Fruit fly (Drosophila melanogaster) whole organism, pupa: Measurements from ENCODE around the gene CG5181.

Source experiments
- CG10348 ChIP-seq: fragments of 200-800 bp; sonication (Bioruptor generic); IDR thresholded peaks from 2 replicates; pipeline ENCODE4 v1.3.6; 2022; ENCODE audit warnings: missing biosample characterization, missing genetic modification characterization
- CG12605 ChIP-seq: fragments of 200-800 bp; sonication (Bioruptor generic); IDR thresholded peaks from 2 replicates; pipeline ENCODE4 v1.3.6; 2022; ENCODE audit warnings: missing biosample characterization, missing genetic modification characterization
- CG13204 ChIP-seq: fragments of 200-800 bp; sonication (Bioruptor generic); optimal IDR thresholded peaks from 2 replicates; lab custom pipeline; 2018; ENCODE audit warnings: missing biosample characterization, mild to moderate bottlenecking, missing genetic modification characterization, moderate library complexity
- CG14655 ChIP-seq: fragments of 200-800 bp; sonication (Bioruptor generic); optimal IDR thresholded peaks from 3 replicates; lab custom pipeline; 2017; ENCODE audit warnings: mild to moderate bottlenecking, missing biosample characterization, missing genetic modification reagents, missing genetic modification characterization
- CG15710 ChIP-seq: fragments of 200-800 bp; sonication (Bioruptor generic); optimal IDR thresholded peaks from 2 replicates; lab custom pipeline; 2018; ENCODE audit warnings: missing biosample characterization, mild to moderate bottlenecking, missing genetic modification characterization, moderate library complexity
- CG17806 ChIP-seq: fragments of 200-800 bp; sonication (Bioruptor generic); optimal IDR thresholded peaks from 2 replicates; lab custom pipeline; 2018; ENCODE audit warnings: missing biosample characterization, mild to moderate bottlenecking, missing genetic modification characterization, moderate library complexity
- CG32121 ChIP-seq: fragments of 200-800 bp; sonication (Bioruptor generic); IDR thresholded peaks from 2 replicates; pipeline ENCODE4 v1.3.6; 2022; ENCODE audit warnings: missing biosample characterization, missing genetic modification characterization
- CG34367 ChIP-seq: fragments of 200-800 bp; sonication (Bioruptor generic); optimal IDR thresholded peaks from 2 replicates; lab custom pipeline; 2018; ENCODE audit warnings: missing biosample characterization, mild to moderate bottlenecking, missing genetic modification characterization
- CG4496 ChIP-seq: fragments of 200-800 bp; sonication (Bioruptor generic); IDR thresholded peaks from 3 replicates; pipeline ENCODE4 v1.3.6; 2022; ENCODE audit warnings: missing biosample characterization, missing genetic modification characterization
- CG8159 ChIP-seq: fragments of 200-800 bp; sonication (Bioruptor generic); optimal IDR thresholded peaks from 3 replicates; lab custom pipeline; 2018; ENCODE audit warnings: missing biosample characterization, mild to moderate bottlenecking, missing genetic modification characterization, moderate library complexity
- CG8301 ChIP-seq: fragments of 200-800 bp; sonication (Bioruptor generic); optimal IDR thresholded peaks from 2 replicates; lab custom pipeline; 2018; ENCODE audit warnings: missing biosample characterization, mild to moderate bottlenecking, missing genetic modification characterization
- CG9948 ChIP-seq: fragments of 200-800 bp; sonication (Bioruptor generic); optimal IDR thresholded peaks from 2 replicates; lab custom pipeline; 2018; ENCODE audit warnings: missing biosample characterization, mild to moderate bottlenecking, missing genetic modification characterization, moderate library complexity
- D1 ChIP-seq: fragments of 200-800 bp; sonication (Bioruptor generic); optimal IDR thresholded peaks from 2 replicates; lab custom pipeline; 2018; ENCODE audit warnings: missing biosample characterization, mild to moderate bottlenecking, missing genetic modification characterization, moderate library complexity
- EcR ChIP-seq: fragments of 200-800 bp; sonication (Bioruptor generic); optimal IDR thresholded peaks from 3 replicates; lab custom pipeline; 2019; ENCODE audit warnings: missing biosample characterization, missing genetic modification characterization, mild to moderate bottlenecking, moderate library complexity, missing genetic modification reagents
- Ets98B ChIP-seq: fragments of 200-800 bp; sonication (Bioruptor generic); IDR thresholded peaks from 2 replicates; pipeline ENCODE4 v1.3.6; 2022; ENCODE audit warnings: missing biosample characterization, missing genetic modification characterization
- Pif1A ChIP-seq: fragments of 200-800 bp; sonication (Bioruptor generic); optimal IDR thresholded peaks from 3 replicates; lab custom pipeline; 2016; ENCODE audit warnings: missing biosample characterization, missing genetic modification characterization
- Pif1B ChIP-seq: fragments of 200-800 bp; sonication (Bioruptor generic); optimal IDR thresholded peaks from 3 replicates; lab custom pipeline; 2016; ENCODE audit warnings: missing biosample characterization, missing genetic modification characterization
- Snoo ChIP-seq: fragments of 200-800 bp; sonication (Bioruptor generic); optimal IDR thresholded peaks from 3 replicates; lab custom pipeline; 2017; ENCODE audit warnings: missing biosample characterization, mild to moderate bottlenecking, missing genetic modification characterization, inconsistent platforms
- fd96Ca ChIP-seq: fragments of 200-800 bp; sonication (Bioruptor generic); IDR thresholded peaks from 3 replicates; pipeline ENCODE4 v1.3.6; 2022; ENCODE audit warnings: missing biosample characterization, missing genetic modification characterization
- gl ChIP-seq: fragments of 200-800 bp; sonication (Bioruptor generic); optimal IDR thresholded peaks from 2 replicates; lab custom pipeline; 2018; ENCODE audit warnings: missing biosample characterization, mild to moderate bottlenecking, missing genetic modification characterization
- rn ChIP-seq: fragments of 200-800 bp; sonication (Bioruptor generic); IDR thresholded peaks from 2 replicates; pipeline ENCODE4 v1.3.6; 2022; ENCODE audit warnings: missing biosample characterization, missing genetic modification characterization

The CG5181 gene

DNA sequence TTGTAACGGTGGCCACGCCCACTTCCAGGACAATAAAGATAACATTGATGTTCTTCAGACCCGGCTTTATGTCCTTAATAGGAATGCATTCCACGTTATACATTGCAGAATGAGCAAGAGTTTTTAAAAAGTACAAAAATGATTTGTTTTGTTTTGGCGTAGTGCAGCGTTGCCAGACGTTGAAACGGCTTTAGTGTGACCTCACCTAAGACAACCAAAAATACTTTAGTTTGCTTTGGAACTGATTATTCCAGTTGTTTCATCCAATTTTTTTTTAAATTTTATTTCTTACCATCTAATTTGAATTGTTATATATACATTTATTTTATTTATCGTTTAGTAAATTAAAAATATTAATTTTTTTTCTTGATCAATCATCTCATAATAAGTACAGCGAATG, at the start of gene CG5181:
Gene CG5181 (minus strand): TSS at position 208 of the 400 bp plus-strand sequence.
- no peak for TF ChIP-seq fd96Ca (GFP tag; lab: Robert Waterston, UW)
- no peak for TF ChIP-seq Snoo
- no peak for TF ChIP-seq CG4496 (GFP tag; lab: Robert Waterston, UW)
- TF ChIP-seq CG32121 (GFP tag; lab: Robert Waterston, UW), result no peak
- TF ChIP-seq CG8301 (tag; lab: Kevin White, UChicago), result no peak
- TF ChIP-seq CG8159 (tag; lab: Kevin White, UChicago), result no peak
- no peak for TF ChIP-seq CG13204 (GFP tag; lab: Kevin White, UChicago)
- no peak for TF ChIP-seq EcR (GFP tag; lab: Kevin White, UChicago)
- no peak for TF ChIP-seq CG17806 (tag; lab: Kevin White, UChicago)
- no peak for TF ChIP-seq rn (GFP tag; lab: Robert Waterston, UW)
- TF ChIP-seq Pif1B (GFP tag; lab: Kevin White, UChicago), result no peak
- no peak for TF ChIP-seq Pif1A (GFP tag; lab: Kevin White, UChicago)
- TF ChIP-seq CG14655 (GFP tag; lab: Kevin White, UChicago), result no peak
- TF ChIP-seq CG15710, result no peak
- TF ChIP-seq D1, result no peak

dm6 chr2L:7454112-7454511, 44.5 kb upstream of the CG5181 start, which contains the start of gene Gr28a:
Gene Gr28a, minus strand, starts transcription at chr2L:7454212.
- no peak for TF ChIP-seq Pif1B (GFP tag; lab: Kevin White, UChicago)
- no peak for TF ChIP-seq CG13204 (GFP tag; lab: Kevin White, UChicago)
- TF ChIP-seq CG8301 (tag; lab: Kevin White, UChicago), result no peak
- TF ChIP-seq EcR (GFP tag; lab: Kevin White, UChicago), result no peak
- no peak for TF ChIP-seq CG34367
- no peak for TF ChIP-seq CG8159 (tag; lab: Kevin White, UChicago)
- TF ChIP-seq Snoo, result no peak
- no peak for TF ChIP-seq CG10348 (GFP tag; lab: Robert Waterston, UW)
- no peak for TF ChIP-seq CG17806 (tag; lab: Kevin White, UChicago)
- TF ChIP-seq CG14655 (GFP tag; lab: Kevin White, UChicago), result no peak
- no peak for TF ChIP-seq CG9948 (tag; lab: Kevin White, UChicago)
- no peak for TF ChIP-seq rn (GFP tag; lab: Robert Waterston, UW)
- TF ChIP-seq D1, result no peak
- TF ChIP-seq CG12605, result no peak
- TF ChIP-seq fd96Ca (GFP tag; lab: Robert Waterston, UW), result no peak
- TF ChIP-seq Ets98B (GFP tag; lab: Robert Waterston, UW), result no peak
- TF ChIP-seq gl, result no peak
- no peak for TF ChIP-seq Pif1A (GFP tag; lab: Kevin White, UChicago)
- TF ChIP-seq CG4496 (GFP tag; lab: Robert Waterston, UW), result no peak
- TF ChIP-seq CG15710, result no peak

dm6 chr2L:7452093-7452492, 42.5 kb upstream of the CG5181 start:
- TF ChIP-seq CG13204 (GFP tag; lab: Kevin White, UChicago) (no peak), D1 (peak; percentile 1)
- TF ChIP-seq, all 21 proteins: peak for 1

dm6 chr2L:7450966-7451365, 41.4 kb upstream of the CG5181 start, which contains the start of gene santa-maria:
Gene santa-maria, minus strand, starts transcription at chr2L:7451244.
- TF ChIP-seq Snoo, result no peak
- no peak for TF ChIP-seq CG14655 (GFP tag; lab: Kevin White, UChicago)
- TF ChIP-seq gl, result no peak
- TF ChIP-seq CG12605, result 0 out of 2 replicates have a peak, but pooled peaks have one; percentile 19
- peak; percentile 72 for TF ChIP-seq CG13204 (GFP tag; lab: Kevin White, UChicago)
- TF ChIP-seq Pif1B (GFP tag; lab: Kevin White, UChicago), result no peak
- no peak for TF ChIP-seq CG10348 (GFP tag; lab: Robert Waterston, UW)
- no peak for TF ChIP-seq CG32121 (GFP tag; lab: Robert Waterston, UW)
- no peak for TF ChIP-seq CG8301 (tag; lab: Kevin White, UChicago)
- TF ChIP-seq CG34367, result no peak
- no peak for TF ChIP-seq CG17806 (tag; lab: Kevin White, UChicago)
- no peak for TF ChIP-seq CG4496 (GFP tag; lab: Robert Waterston, UW)
- TF ChIP-seq fd96Ca (GFP tag; lab: Robert Waterston, UW), result no peak
- TF ChIP-seq rn (GFP tag; lab: Robert Waterston, UW), result 0 out of 2 replicates have a peak, but pooled peaks have one; percentile 13
- TF ChIP-seq Pif1A (GFP tag; lab: Kevin White, UChicago), result no peak
- no peak for TF ChIP-seq Ets98B (GFP tag; lab: Robert Waterston, UW)
- no peak for TF ChIP-seq CG15710
- TF ChIP-seq D1, result no peak

DNA sequence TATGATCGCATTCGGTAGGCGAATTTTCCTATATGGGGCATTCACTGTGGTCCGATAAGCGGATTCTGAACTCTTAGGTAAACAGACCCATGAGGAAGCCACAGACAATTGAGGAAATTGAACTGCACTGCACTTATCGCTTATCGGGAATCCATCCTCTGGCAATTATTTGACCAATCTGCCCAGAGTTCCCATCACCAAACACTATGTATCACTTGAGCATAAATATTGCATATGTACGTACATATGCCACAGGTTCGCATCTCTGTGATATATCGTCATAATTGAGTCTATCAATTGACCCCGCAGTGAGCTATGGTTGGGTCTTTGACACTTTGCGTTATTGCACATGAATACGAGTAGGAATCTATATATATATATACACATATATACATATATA, 38.8 kb upstream of the CG5181 start:
- TF ChIP-seq CG34367, result no peak
- TF ChIP-seq CG17806 (tag; lab: Kevin White, UChicago), result no peak
- no peak for TF ChIP-seq CG32121 (GFP tag; lab: Robert Waterston, UW)
- no peak for TF ChIP-seq CG15710
- peak; percentile 41 for TF ChIP-seq EcR (GFP tag; lab: Kevin White, UChicago)
- no peak for TF ChIP-seq Pif1B (GFP tag; lab: Kevin White, UChicago)

DNA sequence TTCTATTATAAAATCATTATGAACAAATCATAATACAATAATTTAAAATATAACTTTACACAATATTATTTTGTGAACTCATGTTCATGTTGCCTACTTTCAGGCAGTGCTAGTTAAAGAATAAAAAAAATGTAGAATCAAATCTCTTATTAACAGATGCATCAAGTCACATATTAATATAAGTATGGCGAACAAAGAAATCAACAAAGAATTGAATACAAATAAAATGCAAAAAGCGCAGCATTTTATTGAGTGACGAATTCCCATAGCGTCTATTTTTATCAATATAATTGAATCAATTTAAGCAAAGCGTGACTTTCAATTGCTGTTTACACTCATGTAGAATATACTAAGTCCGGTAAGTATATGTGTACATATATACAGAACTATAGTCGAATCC, 38.2 kb upstream of the CG5181 start:
- TF ChIP-seq D1, result peak; percentile 12
- no peak for TF ChIP-seq CG17806 (tag; lab: Kevin White, UChicago)
- no peak for TF ChIP-seq EcR (GFP tag; lab: Kevin White, UChicago)

DNA sequence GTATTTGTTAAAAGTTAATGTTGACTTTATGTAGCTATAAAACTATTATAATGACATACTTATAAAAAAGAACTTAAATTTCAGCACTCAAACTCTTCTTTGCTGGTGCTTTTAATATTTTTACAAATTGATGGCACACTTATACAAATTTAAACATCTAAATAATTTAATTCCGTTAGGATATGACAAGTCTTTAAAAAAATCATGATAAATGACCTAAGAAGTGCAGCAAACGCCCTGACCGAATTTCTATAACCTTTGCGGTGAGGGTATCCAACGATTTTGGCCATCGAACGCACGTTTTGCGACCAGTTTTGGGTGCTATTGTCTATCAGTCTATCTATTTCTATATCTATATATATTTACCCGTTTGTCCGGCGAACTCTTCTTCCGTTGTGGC, 33.3 kb upstream of the CG5181 start:
- TF ChIP-seq CG8301 (tag; lab: Kevin White, UChicago), result no peak
- TF ChIP-seq Pif1B (GFP tag; lab: Kevin White, UChicago), result no peak
- TF ChIP-seq D1, result no peak
- TF ChIP-seq CG15710, result no peak
- no peak for TF ChIP-seq CG4496 (GFP tag; lab: Robert Waterston, UW)
- no peak for TF ChIP-seq gl
- no peak for TF ChIP-seq Ets98B (GFP tag; lab: Robert Waterston, UW)
- no peak for TF ChIP-seq EcR (GFP tag; lab: Kevin White, UChicago)
- no peak for TF ChIP-seq CG17806 (tag; lab: Kevin White, UChicago)
- no peak for TF ChIP-seq CG8159 (tag; lab: Kevin White, UChicago)
- TF ChIP-seq CG34367, result no peak
